Worm (Caenorhabditis elegans) whole organism, L3 larva: ENCODE results near the gene F53A2.9.
"Not testable (repeated sequence)": the region's sequence is repeated elsewhere in the genome, so short reads cannot be mapped to it uniquely, and the experiment has no call there.

Experiments used
- R02D3.7 ChIP-seq: fragments of 150-350 bp; optimal IDR thresholded peaks from 2 replicates; lab custom pipeline; 2014; ENCODE audit warnings: missing biosample characterization, missing genetic modification characterization
- ZK546.5 ChIP-seq: sonication (generic microtip); optimal IDR thresholded peaks from 2 replicates; lab custom pipeline; 2017; ENCODE audit warnings: missing biosample characterization, missing genetic modification characterization
- aly-2 ChIP-seq: fragments of 150-350 bp; optimal IDR thresholded peaks from 2 replicates; lab custom pipeline; 2014; ENCODE audit warnings: missing biosample characterization, missing genetic modification characterization
- ama-1 ChIP-seq: fragments of 150-350 bp; optimal IDR thresholded peaks from 2 replicates; lab custom pipeline; 2018
- ceh-82 ChIP-seq: fragments of 150-350 bp; optimal IDR thresholded peaks from 2 replicates; lab custom pipeline; 2014; ENCODE audit warnings: missing biosample characterization, missing genetic modification characterization
- ceh-9 ChIP-seq: sonication (generic microtip); optimal IDR thresholded peaks from 2 replicates; lab custom pipeline; 2018; ENCODE audit warnings: missing biosample characterization, missing genetic modification characterization
- egl-5 ChIP-seq: fragments of 150-350 bp; optimal IDR thresholded peaks from 2 replicates; lab custom pipeline; 2017; ENCODE audit warnings: missing biosample characterization, missing genetic modification reagents, missing genetic modification characterization, inconsistent platforms
- elt-1 ChIP-seq: fragments of 150-350 bp; optimal IDR thresholded peaks from 2 replicates; lab custom pipeline; 2014; ENCODE audit warnings: missing biosample characterization, missing genetic modification characterization
- elt-2 ChIP-seq: sonication (generic microtip); optimal IDR thresholded peaks from 2 replicates; lab custom pipeline; 2016; ENCODE audit warnings: missing genetic modification reagents, mild to moderate bottlenecking, missing genetic modification characterization, missing compliant biosample characterization
- eor-1 ChIP-seq, 2 experiments: fragments of 150-350 bp; optimal IDR thresholded peaks; 2 replicates each; lab custom pipeline; 2014 to 2018; ENCODE audit warnings: missing biosample characterization in 2 of 2, missing genetic modification characterization in 2 of 2
- fkh-10 ChIP-seq: sonication (generic microtip); optimal IDR thresholded peaks from 2 replicates; lab custom pipeline; 2017; ENCODE audit warnings: missing biosample characterization, missing genetic modification reagents, missing genetic modification characterization
- fos-1 ChIP-seq: fragments of 150-350 bp; optimal IDR thresholded peaks from 2 replicates; lab custom pipeline; 2014; ENCODE audit warnings: missing biosample characterization, missing genetic modification characterization
- hmg-11 ChIP-seq: sonication (generic microtip); optimal IDR thresholded peaks from 2 replicates; lab custom pipeline; 2016; ENCODE audit warnings: missing genetic modification characterization, missing compliant biosample characterization
- lin-39 ChIP-seq: fragments of 150-350 bp; optimal IDR thresholded peaks from 2 replicates; lab custom pipeline; 2018; ENCODE audit warnings: missing biosample characterization, missing genetic modification reagents, missing genetic modification characterization
- mdl-1 ChIP-seq: fragments of 150-350 bp; optimal IDR thresholded peaks from 2 replicates; lab custom pipeline; 2014; ENCODE audit warnings: missing biosample characterization, missing genetic modification characterization
- mml-1 ChIP-seq: fragments of 150-350 bp; sonication (generic microtip); optimal IDR thresholded peaks from 3 replicates; lab custom pipeline; 2014; ENCODE audit warnings: missing biosample characterization, missing genetic modification characterization
- nfya-1 ChIP-seq: sonication (generic microtip); optimal IDR thresholded peaks from 2 replicates; lab custom pipeline; 2017; ENCODE audit warnings: missing genetic modification characterization, mild to moderate bottlenecking, missing compliant biosample characterization, antibody characterized with exemption, moderate library complexity; ENCODE audit not compliant: insufficient read depth
- nhr-11 ChIP-seq: fragments of 150-350 bp; optimal IDR thresholded peaks from 2 replicates; lab custom pipeline; 2014; ENCODE audit warnings: missing biosample characterization, missing genetic modification characterization
- nhr-12 ChIP-seq: fragments of 150-350 bp; optimal IDR thresholded peaks from 2 replicates; lab custom pipeline; 2014; ENCODE audit warnings: missing biosample characterization, missing genetic modification characterization
- nhr-23 ChIP-seq: fragments of 150-350 bp; optimal IDR thresholded peaks from 2 replicates; lab custom pipeline; 2014; ENCODE audit warnings: missing biosample characterization, missing genetic modification reagents, missing genetic modification characterization
- nhr-237 ChIP-seq: fragments of 150-350 bp; optimal IDR thresholded peaks from 2 replicates; lab custom pipeline; 2014; ENCODE audit warnings: missing biosample characterization, missing genetic modification characterization
- nhr-25 ChIP-seq: sonication (generic microtip); optimal IDR thresholded peaks from 2 replicates; lab custom pipeline; 2017; ENCODE audit warnings: missing biosample characterization, missing genetic modification characterization
- nhr-43 ChIP-seq: sonication (generic microtip); optimal IDR thresholded peaks from 2 replicates; lab custom pipeline; 2016; ENCODE audit warnings: mild to moderate bottlenecking, missing genetic modification characterization, missing compliant biosample characterization; ENCODE audit not compliant: poor library complexity, severe bottlenecking
- nhr-77 ChIP-seq: fragments of 150-350 bp; optimal IDR thresholded peaks from 2 replicates; lab custom pipeline; 2014; ENCODE audit warnings: missing biosample characterization, missing genetic modification characterization
- pha-4 ChIP-seq: fragments of 150-350 bp; optimal IDR thresholded peaks from 2 replicates; lab custom pipeline; 2014; ENCODE audit warnings: missing biosample characterization, missing genetic modification reagents, missing genetic modification characterization
- pqm-1 ChIP-seq: fragments of 150-350 bp; optimal IDR thresholded peaks from 2 replicates; lab custom pipeline; 2017; ENCODE audit warnings: missing biosample characterization, missing genetic modification characterization, inconsistent platforms
- sea-2 ChIP-seq: fragments of 150-350 bp; sonication (generic microtip); optimal IDR thresholded peaks from 4 replicates; lab custom pipeline; 2014; ENCODE audit warnings: missing biosample characterization, missing genetic modification reagents, missing genetic modification characterization
- unc-39 ChIP-seq: sonication (generic microtip); optimal IDR thresholded peaks from 4 replicates; lab custom pipeline; 2017; ENCODE audit warnings: missing biosample characterization, missing genetic modification characterization
- unc-62 ChIP-seq: fragments of 150-350 bp; sonication (generic microtip); optimal IDR thresholded peaks from 4 replicates; lab custom pipeline; 2014; ENCODE audit warnings: missing biosample characterization, missing genetic modification reagents, missing genetic modification characterization
- ztf-11 ChIP-seq: fragments of 150-350 bp; optimal IDR thresholded peaks from 2 replicates; lab custom pipeline; 2014; ENCODE audit warnings: missing biosample characterization, missing genetic modification characterization
- ztf-4 ChIP-seq: fragments of 150-350 bp; optimal IDR thresholded peaks from 2 replicates; lab custom pipeline; 2014; ENCODE audit warnings: missing biosample characterization, missing genetic modification characterization

The F53A2.9 gene

DNA sequence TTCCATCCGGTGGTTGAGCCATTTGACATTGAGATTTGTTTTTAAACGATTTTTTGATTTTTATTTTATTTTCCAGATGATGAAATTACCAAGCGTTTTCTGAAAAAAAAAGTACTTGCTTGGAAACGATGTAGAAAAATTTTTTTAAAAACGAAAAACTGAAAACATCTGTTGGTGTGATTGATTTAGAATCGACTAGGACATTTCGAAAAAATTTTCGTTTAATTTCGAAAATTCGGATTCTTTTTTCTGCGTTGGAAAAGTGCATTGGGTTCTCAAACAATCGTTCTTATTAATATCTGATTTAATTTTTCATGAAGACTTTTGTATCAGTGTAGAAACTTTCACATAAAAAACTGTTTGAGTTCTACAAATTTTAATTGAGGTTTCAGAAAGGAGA lies at the start of gene F53A2.9:
Gene F53A2.9, minus strand, starts transcription at position 101 of the 400 bp plus-strand sequence.
- TF ChIP-seq ceh-9 (tag; lab: Kevin White, UChicago) (no peak), hmg-11 (tag; lab: Kevin White, UChicago) (no peak), aly-2 (tag; lab: Kevin White, UChicago) (no peak), elt-1 (tag; lab: Kevin White, UChicago) (no peak), unc-39 (tag; lab: Kevin White, UChicago) (no peak), pha-4 (tag; lab: Kevin White, UChicago) (no peak), ZK546.5 (tag; lab: Kevin White, UChicago) (no peak), pqm-1 (tag; lab: Kevin White, UChicago) (no peak), ztf-4 (no peak), ceh-82 (no peak), R02D3.7 (no peak), ama-1 (no peak)

DNA sequence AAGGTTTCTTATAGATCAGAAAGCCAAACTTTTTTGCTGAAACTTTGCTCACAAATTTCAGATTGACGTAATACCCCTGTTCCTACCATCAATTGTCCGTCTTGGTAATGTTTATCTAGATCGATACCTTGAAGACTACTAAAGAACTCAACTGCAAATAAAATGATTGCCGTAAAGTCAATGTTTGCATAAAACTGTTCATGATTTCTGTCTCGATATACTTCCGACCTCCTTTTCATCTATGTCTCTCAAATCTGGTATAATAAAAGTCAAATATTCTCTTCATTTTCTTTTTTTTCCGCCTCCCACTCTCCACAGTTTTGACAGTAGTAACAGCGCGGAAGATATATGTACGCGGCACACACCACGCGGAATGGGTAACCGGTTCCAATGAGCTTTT lies 46.3 kb upstream of the F53A2.9 start, which contains the start of gene nas-1:
Gene nas-1, plus strand, starts transcription at position 301 of the 400 bp plus-strand sequence.
- TF ChIP-seq nhr-12 (no peak), ztf-4 (no peak), pha-4 (tag; lab: Kevin White, UChicago) (no peak), mdl-1 (tag; lab: Kevin White, UChicago) (no peak), fkh-10 (no peak), fos-1 (tag; lab: Kevin White, UChicago) (no peak), nhr-43 (no peak), elt-1 (tag; lab: Kevin White, UChicago) (no peak), ceh-9 (tag; lab: Kevin White, UChicago) (no peak), nfya-1 (tag; lab: Kevin White, UChicago) (no peak), lin-39 (no peak), elt-2 (no peak), eor-1 (tag; optimal IDR thresholded peaks at IDR 0.05; lab: Kevin White, UChicago) (no peak), unc-62 (GFP tag; lab: Kevin White, UChicago) (no peak), sea-2 (no peak), nhr-237 (tag; lab: Kevin White, UChicago) (no peak)

DNA sequence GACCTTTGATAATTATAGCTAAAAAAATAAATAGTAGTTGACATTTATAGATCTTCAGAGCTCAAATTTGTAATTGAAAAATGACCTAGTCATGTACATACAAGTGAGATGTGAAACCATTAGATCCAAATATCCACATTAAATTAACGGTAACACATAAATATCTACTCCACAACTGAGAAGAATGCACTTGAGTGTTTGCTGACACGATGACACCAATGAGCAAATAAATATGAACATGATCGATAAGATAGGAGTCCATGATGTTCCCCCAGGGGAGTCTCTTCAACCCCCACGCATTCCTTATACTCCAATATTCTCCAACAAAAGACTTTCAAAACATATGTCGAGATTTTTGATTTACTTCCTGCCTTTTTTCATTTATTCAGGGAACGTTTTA lies 45.3 kb upstream of the F53A2.9 start, which contains the start of gene ttr-52:
Gene ttr-52, plus strand, starts transcription at position 301 of the 400 bp plus-strand sequence.
- TF ChIP-seq nhr-11 (no peak), fos-1 (tag; lab: Kevin White, UChicago) (no peak), unc-39 (tag; lab: Kevin White, UChicago) (no peak)

DNA sequence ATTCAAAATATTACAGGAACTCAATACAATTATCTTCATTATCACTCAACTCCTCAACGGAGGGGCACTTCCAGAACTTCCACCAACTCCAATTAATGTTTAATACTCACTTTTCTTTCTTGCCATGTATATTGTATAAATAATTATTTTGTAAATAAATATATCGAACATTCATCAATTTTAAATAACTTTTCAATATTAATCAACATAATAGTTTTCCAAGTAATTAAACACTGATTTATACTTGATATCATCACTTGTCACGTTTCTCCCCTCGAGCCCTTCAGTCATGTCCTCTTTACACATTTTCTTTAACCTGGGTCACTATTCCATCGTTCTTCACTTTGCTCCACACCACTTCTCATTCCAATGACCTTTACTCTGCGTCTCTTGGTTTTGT lies 43.8 kb upstream of the F53A2.9 start, which contains the start of gene mig-18:
Gene mig-18, plus strand, starts transcription at position 301 of the 400 bp plus-strand sequence.
- TF ChIP-seq egl-5 (no peak), lin-39 (no peak), nhr-237 (tag; lab: Kevin White, UChicago) (no peak), fkh-10 (no peak)

ce11 chrIII:13401673-13402258 lies 42.6 kb upstream of the F53A2.9 start, which contains the start of the genes srlf-9 and srlf-10:
Gene srlf-9, minus strand, starts transcription at chrIII:13401773.
Gene srlf-10, plus strand, starts transcription at chrIII:13402208.
- not testable (repeated sequence) for TF ChIP-seq nhr-77, mml-1, mdl-1 (tag; lab: Kevin White, UChicago)

DNA sequence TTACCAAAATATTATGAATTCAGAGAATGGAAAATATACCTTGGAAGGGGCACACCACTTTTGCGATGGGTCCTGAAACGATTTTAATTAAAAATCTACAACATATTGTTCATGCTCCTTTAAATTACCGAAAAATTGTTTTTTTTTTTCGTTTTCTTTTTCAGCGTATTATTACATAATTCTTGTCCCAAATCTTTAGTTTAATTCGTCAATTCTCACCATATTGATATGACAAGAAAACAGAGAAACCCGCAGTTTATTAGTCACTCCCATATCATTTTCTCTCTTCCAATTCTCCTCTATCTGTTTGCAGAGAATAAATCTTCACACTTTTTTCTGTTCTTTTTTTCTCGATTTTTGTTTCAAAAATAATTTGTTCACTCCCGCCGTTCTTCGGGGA lies 36.1 kb upstream of the F53A2.9 start, which contains the start of gene F11F1.1:
Gene F11F1.1, plus strand, starts transcription at position 301 of the 400 bp plus-strand sequence.
- TF ChIP-seq ceh-9 (tag; lab: Kevin White, UChicago) (no peak), mdl-1 (tag; lab: Kevin White, UChicago) (no peak), mml-1 (tag; lab: Kevin White, UChicago) (no peak), nhr-25 (tag; lab: Kevin White, UChicago) (no peak), ztf-11 (tag; lab: Kevin White, UChicago) (no peak), nhr-23 (tag; lab: Kevin White, UChicago) (no peak), ZK546.5 (tag; lab: Kevin White, UChicago) (no peak), fkh-10 (no peak)
